Fruit fly (Drosophila melanogaster) S2 (cell line): ENCODE measurements around the gene lectin-33A.

Source experiments
- CG8478 ChIP-seq: fragments of >200 bp; optimal IDR thresholded peaks from 2 replicates; lab custom pipeline; 2018
- CTCF ChIP-seq, 2 experiments: fragments of >200 bp; optimal IDR thresholded peaks; 2 replicates each; lab custom pipeline; 2018

lectin-33A gene

dm6 chr2L:11051644-11052492 lies 50.0 kb downstream of the lectin-33A start:
- no peak for TF ChIP-seq CTCF (optimal IDR thresholded peaks at IDR 0.05; lab: Kevin White, UChicago)
- no peak for TF ChIP-seq CG8478 (lab: Kevin White, UChicago)
